Worm (Caenorhabditis elegans) whole organism, late embryonic: ENCODE results near the gene del-10.
A peak's percentile ranks its signal among the peaks of the same experiment; 100 is the strongest.

ENCODE experiments used
- T23F11.4 ChIP-seq: fragments of 200-800 bp; sonication (Bioruptor generic); optimal IDR thresholded peaks from 2 replicates; lab custom pipeline; 2018; ENCODE audit warnings: mild to moderate bottlenecking, missing genetic modification characterization, missing compliant biosample characterization
- ama-1 ChIP-seq: fragments of 150-350 bp; optimal IDR thresholded peaks from 2 replicates; lab custom pipeline; 2014
- ceh-18 ChIP-seq: sonication (generic microtip); optimal IDR thresholded peaks from 2 replicates; lab custom pipeline; 2016; ENCODE audit warnings: missing genetic modification characterization, missing compliant biosample characterization
- ceh-19 ChIP-seq: fragments of 200-800 bp; sonication (Bioruptor generic); optimal IDR thresholded peaks from 2 replicates; lab custom pipeline; 2018; ENCODE audit warnings: mild to moderate bottlenecking, missing genetic modification characterization, missing compliant biosample characterization
- ceh-6 ChIP-seq: fragments of 200-800 bp; sonication (Bioruptor generic); optimal IDR thresholded peaks from 2 replicates; lab custom pipeline; 2018; ENCODE audit warnings: mild to moderate bottlenecking, missing genetic modification characterization, missing compliant biosample characterization
- ceh-9 ChIP-seq: sonication (generic microtip); optimal IDR thresholded peaks from 2 replicates; lab custom pipeline; 2016; ENCODE audit warnings: mild to moderate bottlenecking, missing genetic modification characterization, inconsistent platforms, missing compliant biosample characterization
- hlh-30 ChIP-seq: sonication (generic microtip); optimal IDR thresholded peaks from 2 replicates; lab custom pipeline; 2017; ENCODE audit warnings: antibody characterized with exemption, missing genetic modification characterization, missing compliant biosample characterization; ENCODE audit not compliant: insufficient read depth
- hlh-8 ChIP-seq: sonication (generic microtip); optimal IDR thresholded peaks from 2 replicates; lab custom pipeline; 2016; ENCODE audit warnings: missing genotype, missing genetic modification characterization, missing compliant biosample characterization
- nfya-1 ChIP-seq: sonication (generic microtip); optimal IDR thresholded peaks from 2 replicates; lab custom pipeline; 2017; ENCODE audit warnings: missing genetic modification characterization, mild to moderate bottlenecking, missing compliant biosample characterization, antibody characterized with exemption, moderate library complexity
- nhr-11 ChIP-seq: fragments of 150-350 bp; optimal IDR thresholded peaks from 2 replicates; lab custom pipeline; 2014; ENCODE audit warnings: missing biosample characterization, missing genetic modification characterization
- nhr-232 ChIP-seq: sonication (generic microtip); optimal IDR thresholded peaks from 2 replicates; lab custom pipeline; 2016; ENCODE audit warnings: missing genetic modification characterization, missing compliant biosample characterization
- npax-4 ChIP-seq: sonication (generic microtip); optimal IDR thresholded peaks from 2 replicates; lab custom pipeline; 2016; ENCODE audit warnings: missing genetic modification characterization, missing compliant biosample characterization
- pqm-1 ChIP-seq: sonication (generic microtip); optimal IDR thresholded peaks from 2 replicates; lab custom pipeline; 2016; ENCODE audit warnings: missing genetic modification characterization, missing compliant biosample characterization
- unc-55 ChIP-seq: sonication (generic microtip); optimal IDR thresholded peaks from 2 replicates; lab custom pipeline; 2017; ENCODE audit warnings: missing biosample characterization, missing genetic modification reagents, missing genetic modification characterization

ce11 chrII:6491817-6492452 is 10.0 kb upstream of the del-10 start, which contains the start of the genes T28D9.11 and T28D9.1:
- peak; percentile 71 for TF ChIP-seq ceh-19 (GFP tag; lab: Kevin White, UChicago)
- TF ChIP-seq ceh-18: peak; percentile 27
- no peak for TF ChIP-seq ama-1 (lab: Kevin White, UChicago)
- no peak for TF ChIP-seq nhr-232 (tag; lab: Kevin White, UChicago)
- no peak for TF ChIP-seq pqm-1
- no peak for TF ChIP-seq nhr-11 (tag; lab: Kevin White, UChicago)
- peak; percentile 59 for TF ChIP-seq unc-55 (GFP tag; lab: Kevin White, UChicago)
- no peak for TF ChIP-seq hlh-8 (tag; lab: Kevin White, UChicago)
- peak; percentile 64 for TF ChIP-seq nfya-1 (tag; lab: Kevin White, UChicago)
- no peak for TF ChIP-seq ceh-9 (tag; lab: Kevin White, UChicago)
- peak; percentile 31 for TF ChIP-seq ceh-6 (GFP tag; lab: Kevin White, UChicago)
- peak; percentile 38 for TF ChIP-seq T23F11.4 (GFP tag; lab: Kevin White, UChicago)
- no peak for TF ChIP-seq hlh-30
- no peak for TF ChIP-seq npax-4 (tag; lab: Kevin White, UChicago)
